Fruit fly (Drosophila melanogaster): ENCODE data around the gene CG3631.

The CG3631 gene

dm6 chr3R:14886011-14886534, 6.8 kb downstream of the CG3631 start, which contains the start of the genes Rrp6, CG33331 and CG33332 (continued):
- no peak for TF ChIP-seq tna (GFP tag; IDR thresholded peaks at IDR 0.05; ENCODE audit: partially characterized antibody)
- no peak for TF ChIP-seq Dfd (GFP tag; optimal IDR thresholded peaks at IDR 0.05)
- no peak for TF ChIP-seq CG5180 (GFP tag; optimal IDR thresholded peaks at IDR 0.05)
- TF ChIP-seq CG2678 (tag; optimal IDR thresholded peaks at IDR 0.05) = no peak
- TF ChIP-seq prd (optimal IDR thresholded peaks at IDR 0.05) = no peak
- TF ChIP-seq prd (GFP tag; IDR thresholded peaks at IDR 0.05) = peak; percentile 63; the same call in 1 of the 3 replicates
- TF ChIP-seq Antp (GFP tag; optimal IDR thresholded peaks at IDR 0.05) = peak; percentile 60
- TF ChIP-seq pfk (GFP tag; optimal IDR thresholded peaks at IDR 0.05) = peak; percentile 22
- TF ChIP-seq Sin3A (optimal IDR thresholded peaks at IDR 0.05) = peak; percentile 14
- TF ChIP-seq nom (GFP tag; optimal IDR thresholded peaks at IDR 0.05) = peak; percentile 65
- TF ChIP-seq z (GFP tag; IDR thresholded peaks at IDR 0.05) = no peak
- TF ChIP-seq Max (GFP tag; optimal IDR thresholded peaks at IDR 0.05) = peak; percentile 65
- no peak for TF ChIP-seq corto (GFP tag; optimal IDR thresholded peaks at IDR 0.05)
- no peak; the same call in 2 of the 3 replicates for TF ChIP-seq CG11560 (tag; IDR thresholded peaks at IDR 0.05)
- TF ChIP-seq zen (tag; optimal IDR thresholded peaks at IDR 0.05) = peak; percentile 35
- TF ChIP-seq Sox102F (GFP tag; optimal IDR thresholded peaks at IDR 0.05) = no peak
- peak; percentile 80 for TF ChIP-seq Hr3 (GFP tag; optimal IDR thresholded peaks at IDR 0.05)
- TF ChIP-seq CG6272 (GFP tag; IDR thresholded peaks at IDR 0.05) = peak; percentile 66
- TF ChIP-seq CG12155 (GFP tag; optimal IDR thresholded peaks at IDR 0.05) = peak; percentile 81
- peak; percentile 18 for TF ChIP-seq fd96Cb (tag; optimal IDR thresholded peaks at IDR 0.05)
- no peak for TF ChIP-seq CG10274 (GFP tag; optimal IDR thresholded peaks at IDR 0.05)
- peak; percentile 90 for TF ChIP-seq Sry-β (GFP tag; optimal IDR thresholded peaks at IDR 0.05)
- peak; percentile 69 for TF ChIP-seq Fer3 (tag; optimal IDR thresholded peaks at IDR 0.05)
- TF ChIP-seq ftz-f1 (GFP tag; optimal IDR thresholded peaks at IDR 0.05) = no peak
- no peak for TF ChIP-seq gt (GFP tag; IDR thresholded peaks at IDR 0.05)
- TF ChIP-seq CG14014 (GFP tag; IDR thresholded peaks at IDR 0.05) = 0 out of 2 replicates have a peak, but pooled peaks have one; percentile 23
- peak; percentile 40 for TF ChIP-seq tup (GFP tag; optimal IDR thresholded peaks at IDR 0.05)
- peak; percentile 55 for TF ChIP-seq CG4404 (GFP tag; IDR thresholded peaks at IDR 0.05)
- TF ChIP-seq Taf1 (GFP tag; IDR thresholded peaks at IDR 0.05) = peak; percentile 10; the same call in 1 of the 2 replicates
- TF ChIP-seq CrebB (tag; optimal IDR thresholded peaks at IDR 0.05) = no peak
- TF ChIP-seq nmo (GFP tag; optimal IDR thresholded peaks at IDR 0.05) = peak; percentile 77
- TF ChIP-seq Dip3 (GFP tag; optimal IDR thresholded peaks at IDR 0.05) = peak; percentile 67
- TF ChIP-seq run (tag; optimal IDR thresholded peaks at IDR 0.05) = peak; percentile 42
- TF ChIP-seq gce (GFP tag; IDR thresholded peaks at IDR 0.05) = no peak
- no peak for TF ChIP-seq CG14860 (GFP tag; IDR thresholded peaks at IDR 0.05; ENCODE audit: partially characterized antibody)
- peak; percentile 20 for TF ChIP-seq CG6765 (GFP tag; optimal IDR thresholded peaks at IDR 0.05)
- TF ChIP-seq CG9437 (GFP tag; optimal IDR thresholded peaks at IDR 0.05) = peak; percentile 66
- no peak for TF ChIP-seq kah (GFP tag; optimal IDR thresholded peaks at IDR 0.05)
- peak; percentile 26 for TF ChIP-seq CG1647 (GFP tag; optimal IDR thresholded peaks at IDR 0.05)
- peak; percentile 65 for TF ChIP-seq CG3995 (GFP tag; optimal IDR thresholded peaks at IDR 0.05)
- peak; percentile 62 for TF ChIP-seq scrt (GFP tag; optimal IDR thresholded peaks at IDR 0.05)
- peak; percentile 86 for TF ChIP-seq CG2120 (GFP tag; optimal IDR thresholded peaks at IDR 0.05)
- peak; percentile 53 for TF ChIP-seq Dp (GFP tag; optimal IDR thresholded peaks at IDR 0.05)
- peak; percentile 36 for TF ChIP-seq pho (GFP tag; optimal IDR thresholded peaks at IDR 0.05)
- TF ChIP-seq CG8089 (GFP tag; optimal IDR thresholded peaks at IDR 0.05) = no peak
- no peak for TF ChIP-seq mld (GFP tag; IDR thresholded peaks at IDR 0.05; ENCODE audit: partially characterized antibody)
- peak; percentile 63 for TF ChIP-seq CG1602 (GFP tag; optimal IDR thresholded peaks at IDR 0.05)
- TF ChIP-seq Hmx (GFP tag; optimal IDR thresholded peaks at IDR 0.05) = no peak
- peak; percentile 68 for TF ChIP-seq CG13775 (GFP tag; optimal IDR thresholded peaks at IDR 0.05)
- no peak for TF ChIP-seq Rx (GFP tag; IDR thresholded peaks at IDR 0.05)
- peak; percentile 59 for TF ChIP-seq shn (GFP tag; optimal IDR thresholded peaks at IDR 0.05)
